Worm (Caenorhabditis elegans) whole organism, L4 larva: Measurements from ENCODE around the gene T11F9.10.

Experiments
- Y5F2A.4 ChIP-seq: fragments of 200-800 bp; sonication (Bioruptor generic); optimal IDR thresholded peaks from 2 replicates; lab custom pipeline; 2018; ENCODE audit warnings: mild to moderate bottlenecking, missing genetic modification characterization, missing compliant biosample characterization
- Y75B8A.6 ChIP-seq: fragments of 200-800 bp; sonication (Bioruptor generic); IDR thresholded peaks from 2 replicates; pipeline ENCODE4 v1.3.6; 2022; ENCODE audit warnings: missing genetic modification reagents, missing genetic modification characterization, missing compliant biosample characterization
- ceh-82 ChIP-seq: sonication (generic microtip); optimal IDR thresholded peaks from 2 replicates; lab custom pipeline; 2017; ENCODE audit warnings: missing biosample characterization, missing genetic modification characterization
- dpl-1 ChIP-seq: fragments of 150-350 bp; optimal IDR thresholded peaks from 2 replicates; lab custom pipeline; 2014; ENCODE audit warnings: missing biosample characterization, missing genetic modification reagents, missing genetic modification characterization
- fos-1 ChIP-seq: fragments of 150-350 bp; optimal IDR thresholded peaks from 2 replicates; lab custom pipeline; 2014; ENCODE audit warnings: missing biosample characterization, missing genetic modification characterization
- hif-1 ChIP-seq, 2 experiments: sonication (generic microtip); optimal IDR thresholded peaks; 2 replicates each; lab custom pipeline; 2016 to 2017; ENCODE audit warnings: missing compliant biosample characterization in 2 of 2, missing genetic modification characterization in 2 of 2, missing genetic modification reagents in 2 of 2, missing genotype in 2 of 2, mild to moderate bottlenecking in 1 of 2
- nhr-10 ChIP-seq: fragments of 150-350 bp; optimal IDR thresholded peaks from 2 replicates; lab custom pipeline; 2014; ENCODE audit warnings: missing biosample characterization, missing genetic modification characterization
- nhr-25 ChIP-seq: sonication (generic microtip); optimal IDR thresholded peaks from 2 replicates; lab custom pipeline; 2017; ENCODE audit warnings: missing genetic modification characterization, mild to moderate bottlenecking, missing compliant biosample characterization, antibody characterized with exemption, moderate library complexity, borderline replicate concordance; ENCODE audit not compliant: insufficient read depth
- nhr-41 ChIP-seq: fragments of 200-800 bp; sonication (Bioruptor generic); IDR thresholded peaks from 2 replicates; pipeline ENCODE4 v1.3.6; 2022; ENCODE audit warnings: missing genetic modification reagents, missing genetic modification characterization, missing compliant biosample characterization
- php-3 ChIP-seq: fragments of 200-800 bp; sonication (Bioruptor generic); IDR thresholded peaks from 2 replicates; pipeline ENCODE4 v1.3.6; 2022; ENCODE audit warnings: missing genetic modification reagents, missing genetic modification characterization, missing compliant biosample characterization
- snpc-4 ChIP-seq: fragments of 150-350 bp; optimal IDR thresholded peaks from 2 replicates; lab custom pipeline; 2014; ENCODE audit warnings: missing biosample characterization, missing genetic modification characterization
- unc-39 ChIP-seq: sonication (generic microtip); optimal IDR thresholded peaks from 2 replicates; lab custom pipeline; 2017; ENCODE audit warnings: missing biosample characterization, missing genetic modification characterization

DNA sequence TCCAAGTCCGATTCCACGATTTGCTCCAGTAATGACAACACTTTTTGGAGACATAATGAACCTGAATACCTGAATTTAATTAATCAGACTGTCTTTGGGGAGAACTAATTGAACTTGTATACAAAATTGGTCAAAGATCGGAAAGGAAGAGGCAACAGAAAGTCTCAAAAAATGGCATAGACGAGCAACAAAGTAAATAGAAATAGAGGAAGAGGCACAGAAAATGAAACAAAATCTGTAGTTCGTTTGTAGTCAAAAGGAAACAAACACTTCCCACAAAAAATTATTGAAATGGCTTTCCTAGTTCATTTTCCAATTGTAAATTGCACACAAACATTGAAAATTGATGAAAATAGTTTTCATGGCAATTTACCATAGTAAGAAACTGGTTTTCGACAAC lies 27.9 kb downstream of the T11F9.10 start, which contains the start of gene C55A6.6:
- TF ChIP-seq unc-39 (tag; lab: Kevin White, UChicago) = no peak
- TF ChIP-seq snpc-4 (tag; lab: Kevin White, UChicago) = no peak
- TF ChIP-seq Y5F2A.4 (GFP tag; lab: Kevin White, UChicago) = no peak
- no peak for TF ChIP-seq php-3 (GFP tag; lab: Robert Waterston, UW)
- no peak for TF ChIP-seq hif-1 (tag; optimal IDR thresholded peaks at IDR 0.05; lab: Kevin White, UChicago)
- no peak for TF ChIP-seq dpl-1 (GFP tag; lab: Kevin White, UChicago)
- no peak for TF ChIP-seq nhr-41 (GFP tag; lab: Robert Waterston, UW)
- no peak for TF ChIP-seq ceh-82 (tag; lab: Kevin White, UChicago)
- TF ChIP-seq fos-1 (tag; lab: Kevin White, UChicago) = no peak
- no peak for TF ChIP-seq Y75B8A.6 (GFP tag; lab: Robert Waterston, UW)
- TF ChIP-seq nhr-25 (tag; lab: Kevin White, UChicago) = no peak
- TF ChIP-seq nhr-10 (tag; lab: Kevin White, UChicago) = no peak
